Worm (Caenorhabditis elegans): ENCODE measurements around the gene srw-4.

DNA sequence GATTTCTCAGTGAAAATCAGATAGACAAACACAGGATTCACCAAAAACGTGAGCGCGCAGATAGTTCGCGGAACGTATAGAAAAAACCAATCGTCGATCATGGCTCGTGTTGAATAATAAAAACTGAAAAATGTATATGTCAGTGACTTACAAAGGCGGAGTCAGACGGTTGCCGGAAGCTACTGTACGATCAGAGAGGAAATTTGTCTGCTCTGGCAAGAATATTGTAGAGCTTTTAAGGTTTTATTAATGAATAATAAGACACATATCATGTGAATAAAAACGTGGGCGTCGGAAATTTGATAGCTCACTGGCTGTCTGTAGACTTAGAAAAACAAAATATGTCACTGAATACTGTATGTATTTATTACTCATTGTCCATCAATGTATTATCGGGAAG lies 33.1 kb downstream of the srw-4 start, which contains the start of gene srj-57:
- no peak for TF ChIP-seq snpc-4 (tag; optimal IDR thresholded peaks at IDR 0.05)
- no peak for TF ChIP-seq lin-13 (tag; optimal IDR thresholded peaks at IDR 0.05)
- no peak for TF ChIP-seq sem-2 (GFP tag; optimal IDR thresholded peaks at IDR 0.05)
- TF ChIP-seq blmp-1 (tag; optimal IDR thresholded peaks at IDR 0.05): no peak
- no peak for TF ChIP-seq ces-1 (GFP tag; optimal IDR thresholded peaks at IDR 0.05)
- TF ChIP-seq drap-1 (GFP tag; optimal IDR thresholded peaks at IDR 0.05): no peak
- TF ChIP-seq pha-4 (tag; optimal IDR thresholded peaks at IDR 0.05): no peak
- no peak for TF ChIP-seq ceh-83 (GFP tag; optimal IDR thresholded peaks at IDR 0.05)
- TF ChIP-seq ztf-11 (tag; optimal IDR thresholded peaks at IDR 0.05): no peak
- TF ChIP-seq mep-1 (tag; optimal IDR thresholded peaks at IDR 0.05): no peak
- no peak for TF ChIP-seq unc-62 (GFP tag; optimal IDR thresholded peaks at IDR 0.05)
